Worm (Caenorhabditis elegans) whole organism, L2 larva: Measurements from ENCODE around the gene ogt-1.

Source experiments
- C34F6.9 ChIP-seq: fragments of 150-350 bp; optimal IDR thresholded peaks from 2 replicates; lab custom pipeline; 2014; ENCODE audit warnings: missing biosample characterization, missing genetic modification characterization
- F13H6.1 ChIP-seq: sonication (generic microtip); optimal IDR thresholded peaks from 2 replicates; lab custom pipeline; 2016; ENCODE audit warnings: missing genetic modification characterization, missing compliant biosample characterization
- R02D3.7 ChIP-seq: fragments of 150-350 bp; optimal IDR thresholded peaks from 2 replicates; lab custom pipeline; 2014; ENCODE audit warnings: missing biosample characterization, missing genetic modification characterization
- Y55F3AM.14 ChIP-seq: fragments of 200-800 bp; sonication (Bioruptor generic); optimal IDR thresholded peaks from 2 replicates; lab custom pipeline; 2018; ENCODE audit warnings: mild to moderate bottlenecking, missing genetic modification characterization, missing compliant biosample characterization
- ZK546.5 ChIP-seq: sonication (generic microtip); optimal IDR thresholded peaks from 2 replicates; lab custom pipeline; 2017; ENCODE audit warnings: missing biosample characterization, missing genetic modification characterization
- alr-1 ChIP-seq: fragments of 150-350 bp; optimal IDR thresholded peaks from 2 replicates; lab custom pipeline; 2014; ENCODE audit warnings: missing biosample characterization, missing genetic modification characterization
- aly-2 ChIP-seq: fragments of 150-350 bp; optimal IDR thresholded peaks from 2 replicates; lab custom pipeline; 2014; ENCODE audit warnings: missing biosample characterization, missing genetic modification characterization
- ama-1 ChIP-seq: fragments of 150-350 bp; optimal IDR thresholded peaks from 2 replicates; lab custom pipeline; 2018; ENCODE audit warnings: inconsistent platforms
- blmp-1 ChIP-seq: sonication (generic microtip); optimal IDR thresholded peaks from 2 replicates; lab custom pipeline; 2017; ENCODE audit warnings: missing genetic modification characterization, mild to moderate bottlenecking, missing compliant biosample characterization, antibody characterized with exemption, moderate library complexity; ENCODE audit not compliant: insufficient read depth
- ceh-16 ChIP-seq: fragments of 150-350 bp; optimal IDR thresholded peaks from 2 replicates; lab custom pipeline; 2014; ENCODE audit warnings: missing biosample characterization, missing genetic modification characterization
- ceh-82 ChIP-seq: fragments of 150-350 bp; optimal IDR thresholded peaks from 2 replicates; lab custom pipeline; 2014; ENCODE audit warnings: missing biosample characterization, missing genetic modification characterization
- crh-2 ChIP-seq: sonication (generic microtip); optimal IDR thresholded peaks from 2 replicates; lab custom pipeline; 2017; ENCODE audit warnings: missing biosample characterization, missing genetic modification characterization
- dmd-4 ChIP-seq: sonication (generic microtip); optimal IDR thresholded peaks from 2 replicates; lab custom pipeline; 2017; ENCODE audit warnings: missing biosample characterization, missing genetic modification characterization
- egl-27 ChIP-seq: sonication (generic microtip); optimal IDR thresholded peaks from 3 replicates; lab custom pipeline; 2017; ENCODE audit warnings: missing biosample characterization, missing genetic modification reagents, missing genetic modification characterization
- elt-1 ChIP-seq: fragments of 150-350 bp; optimal IDR thresholded peaks from 2 replicates; lab custom pipeline; 2014; ENCODE audit warnings: missing biosample characterization, missing genetic modification characterization
- elt-3 ChIP-seq: sonication (generic microtip); optimal IDR thresholded peaks from 2 replicates; lab custom pipeline; 2017; ENCODE audit warnings: missing biosample characterization, missing genetic modification characterization
- fos-1 ChIP-seq: fragments of 150-350 bp; optimal IDR thresholded peaks from 2 replicates; lab custom pipeline; 2014; ENCODE audit warnings: missing biosample characterization, missing genetic modification characterization
- gmeb-1 ChIP-seq: fragments of 150-350 bp; optimal IDR thresholded peaks from 2 replicates; lab custom pipeline; 2014; ENCODE audit warnings: missing biosample characterization, missing genetic modification characterization
- lin-11 ChIP-seq: fragments of 150-350 bp; sonication (generic microtip); optimal IDR thresholded peaks from 2 replicates; lab custom pipeline; 2014; ENCODE audit warnings: missing biosample characterization, missing genetic modification characterization, inconsistent platforms, mixed read lengths
- lin-13 ChIP-seq: fragments of 150-350 bp; optimal IDR thresholded peaks from 2 replicates; lab custom pipeline; 2014; ENCODE audit warnings: missing biosample characterization, missing genetic modification reagents, missing genetic modification characterization
- lin-39 ChIP-seq: fragments of 150-350 bp; optimal IDR thresholded peaks from 2 replicates; lab custom pipeline; 2014; ENCODE audit warnings: missing biosample characterization, missing genetic modification reagents, missing genetic modification characterization
- lsy-2 ChIP-seq, 2 experiments: fragments of 150-350 bp in 1 of 2; sonication (generic microtip) in 1 of 2; optimal IDR thresholded peaks; 2 replicates each; lab custom pipeline; 2014 to 2017; ENCODE audit warnings: missing biosample characterization in 2 of 2, missing genetic modification characterization in 2 of 2
- mab-5 ChIP-seq: fragments of 150-350 bp; optimal IDR thresholded peaks from 2 replicates; lab custom pipeline; 2014; ENCODE audit warnings: missing biosample characterization, missing genetic modification characterization
- mbf-1 ChIP-seq: sonication (generic microtip); optimal IDR thresholded peaks from 2 replicates; lab custom pipeline; 2017; ENCODE audit warnings: missing biosample characterization, missing genetic modification characterization
- mdl-1 ChIP-seq, 2 experiments: fragments of 150-350 bp in 1 of 2; sonication (generic microtip) in 1 of 2; optimal IDR thresholded peaks; 2 replicates each; lab custom pipeline; 2017; ENCODE audit warnings: missing biosample characterization in 2 of 2, missing genetic modification characterization in 2 of 2
- nhr-10 ChIP-seq: sonication (generic microtip); optimal IDR thresholded peaks from 2 replicates; lab custom pipeline; 2017; ENCODE audit warnings: missing biosample characterization, missing genetic modification characterization
- nhr-11 ChIP-seq: fragments of 150-350 bp; optimal IDR thresholded peaks from 2 replicates; lab custom pipeline; 2014; ENCODE audit warnings: missing biosample characterization, missing genetic modification characterization
- nhr-12 ChIP-seq: fragments of 150-350 bp; optimal IDR thresholded peaks from 2 replicates; lab custom pipeline; 2014; ENCODE audit warnings: missing biosample characterization, missing genetic modification characterization
- nhr-129 ChIP-seq: fragments of 150-350 bp; optimal IDR thresholded peaks from 2 replicates; lab custom pipeline; 2014; ENCODE audit warnings: missing biosample characterization, missing genetic modification characterization
- nhr-21 ChIP-seq: fragments of 150-350 bp; optimal IDR thresholded peaks from 2 replicates; lab custom pipeline; 2014; ENCODE audit warnings: missing biosample characterization, missing genetic modification characterization
- nhr-23 ChIP-seq: fragments of 150-350 bp; optimal IDR thresholded peaks from 2 replicates; lab custom pipeline; 2014; ENCODE audit warnings: missing biosample characterization, missing genetic modification reagents, missing genetic modification characterization
- nhr-237 ChIP-seq: fragments of 150-350 bp; optimal IDR thresholded peaks from 2 replicates; lab custom pipeline; 2014; ENCODE audit warnings: missing biosample characterization, missing genetic modification characterization
- nhr-25 ChIP-seq: fragments of 150-350 bp; sonication (generic microtip); optimal IDR thresholded peaks from 3 replicates; lab custom pipeline; 2014; ENCODE audit warnings: missing biosample characterization, missing genetic modification characterization
- nhr-6 ChIP-seq: fragments of 150-350 bp; optimal IDR thresholded peaks from 2 replicates; lab custom pipeline; 2014; ENCODE audit warnings: missing biosample characterization, missing genetic modification characterization
- nhr-77 ChIP-seq: fragments of 150-350 bp; optimal IDR thresholded peaks from 2 replicates; lab custom pipeline; 2014; ENCODE audit warnings: missing biosample characterization, missing genetic modification characterization
- peb-1 ChIP-seq: fragments of 150-350 bp; optimal IDR thresholded peaks from 2 replicates; lab custom pipeline; 2014; ENCODE audit warnings: missing biosample characterization, missing genetic modification characterization
- sem-4 ChIP-seq: fragments of 150-350 bp; optimal IDR thresholded peaks from 2 replicates; lab custom pipeline; 2014; ENCODE audit warnings: missing biosample characterization, missing genetic modification reagents, missing genetic modification characterization
- skn-1 ChIP-seq: sonication (generic microtip); optimal IDR thresholded peaks from 2 replicates; lab custom pipeline; 2017; ENCODE audit warnings: missing biosample characterization, missing genetic modification characterization
- sma-3 ChIP-seq: sonication (generic microtip); optimal IDR thresholded peaks from 2 replicates; lab custom pipeline; 2016; ENCODE audit warnings: missing genetic modification reagents, missing genetic modification characterization, missing compliant biosample characterization
- sma-9 ChIP-seq, 2 experiments: fragments of 150-350 bp in 1 of 2; sonication (generic microtip) in 1 of 2; optimal IDR thresholded peaks; 2 replicates each; lab custom pipeline; 2014 to 2016; ENCODE audit warnings: missing genetic modification characterization in 2 of 2, mild to moderate bottlenecking in 1 of 2, missing biosample characterization in 1 of 2, missing compliant biosample characterization in 1 of 2, missing genetic modification reagents in 1 of 2, moderate library complexity in 1 of 2
- snpc-4 ChIP-seq: fragments of 150-350 bp; optimal IDR thresholded peaks from 2 replicates; lab custom pipeline; 2014; ENCODE audit warnings: missing biosample characterization, missing genetic modification characterization
- unc-39 ChIP-seq: fragments of 150-350 bp; optimal IDR thresholded peaks from 2 replicates; lab custom pipeline; 2014; ENCODE audit warnings: missing biosample characterization, missing genetic modification characterization
- unc-55 ChIP-seq: fragments of 150-350 bp; sonication (generic microtip); optimal IDR thresholded peaks from 3 replicates; lab custom pipeline; 2014; ENCODE audit warnings: missing biosample characterization, missing genetic modification reagents, missing genetic modification characterization
- zag-1 ChIP-seq: fragments of 150-350 bp; optimal IDR thresholded peaks from 2 replicates; lab custom pipeline; 2014; ENCODE audit warnings: missing biosample characterization, missing genetic modification characterization
- ztf-1 ChIP-seq: fragments of 200-800 bp; sonication (Bioruptor generic); conservative IDR thresholded peaks from 2 replicates; pipeline ENCODE4 v1.3.6; 2022; ENCODE audit warnings: missing genetic modification characterization, missing compliant biosample characterization
- ztf-11 ChIP-seq: sonication (generic microtip); optimal IDR thresholded peaks from 2 replicates; lab custom pipeline; 2017; ENCODE audit warnings: missing biosample characterization, missing genetic modification characterization
- ztf-4 ChIP-seq: fragments of 150-350 bp; optimal IDR thresholded peaks from 2 replicates; lab custom pipeline; 2014; ENCODE audit warnings: missing biosample characterization, missing genetic modification characterization

The ogt-1 gene

DNA sequence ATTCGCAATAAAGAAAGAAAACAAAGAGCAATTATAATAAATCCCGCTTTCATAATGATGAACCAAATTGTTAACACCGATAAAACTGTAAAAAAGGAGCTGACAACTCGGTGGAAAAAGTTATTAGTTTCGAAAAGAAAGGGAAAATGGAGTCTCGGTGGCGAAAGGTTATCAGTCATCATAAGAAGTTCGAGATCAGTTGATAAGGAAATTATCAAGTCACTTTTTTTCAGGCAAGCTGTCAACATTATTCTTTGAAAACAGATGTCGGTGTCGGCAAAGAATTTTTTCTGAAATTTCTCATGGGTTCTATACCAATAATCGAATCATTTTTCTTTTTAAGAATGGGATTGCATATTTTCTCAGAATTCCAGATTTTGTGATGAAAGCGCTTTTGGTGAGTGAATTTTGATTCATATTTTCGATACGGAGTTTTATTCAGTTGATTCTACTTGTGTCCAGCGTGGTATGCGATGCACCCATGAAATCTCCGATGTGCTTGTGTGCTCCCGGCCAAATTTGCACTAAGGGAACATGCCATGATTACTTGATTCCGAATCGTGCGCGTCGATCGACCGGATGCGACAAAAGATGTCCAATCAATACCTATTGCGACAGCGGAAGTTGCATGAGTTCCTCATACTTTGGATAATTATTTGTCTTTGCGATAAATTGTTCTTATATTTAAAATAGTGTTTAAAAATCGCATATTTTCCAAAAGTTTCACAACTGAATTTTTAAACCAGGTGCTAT, 34.9 kb upstream of the ogt-1 start, which contains the start of the genes F37C12.21 and F37C12.10:
TSS of gene F37C12.21 (plus strand) at position 58 of the 753 bp plus-strand sequence.
TSS of gene F37C12.10 (minus strand) at position 85 of the 753 bp plus-strand sequence.
- no peak for TF ChIP-seq C34F6.9 (tag; lab: Kevin White, UChicago)
- TF ChIP-seq fos-1 (tag; lab: Kevin White, UChicago): peak; percentile 59

DNA sequence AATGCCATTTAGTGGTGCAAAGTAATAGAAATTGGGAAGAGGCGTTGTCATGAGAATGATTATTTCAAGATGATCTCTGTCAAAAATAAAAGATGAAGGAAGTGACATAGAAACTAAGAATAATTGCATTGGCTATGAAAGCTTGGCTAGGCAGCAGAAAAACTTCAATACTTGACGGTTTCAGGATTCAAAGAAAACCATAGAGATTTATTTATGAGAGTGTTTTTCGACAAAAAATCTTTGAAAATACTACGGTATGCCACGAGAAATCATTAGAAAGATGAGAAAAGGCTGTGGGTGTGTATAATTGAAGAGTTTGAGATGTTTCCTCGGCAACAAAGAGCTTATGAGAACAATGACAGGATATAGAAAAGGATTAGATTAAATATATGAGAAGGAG, 31.9 kb upstream of the ogt-1 start, which contains the start of gene F37C12.14:
TSS of gene F37C12.14 (minus strand) at position 101 of the 400 bp plus-strand sequence.
- no peak for TF ChIP-seq ceh-16 (tag; lab: Kevin White, UChicago)
- no peak for TF ChIP-seq unc-39 (tag; lab: Kevin White, UChicago)
- TF ChIP-seq blmp-1 (tag; lab: Kevin White, UChicago): no peak
- TF ChIP-seq sma-3 (GFP tag; lab: Kevin White, UChicago): no peak
- no peak for TF ChIP-seq crh-2 (tag; lab: Kevin White, UChicago)
- TF ChIP-seq nhr-6 (tag; lab: Kevin White, UChicago): no peak
- TF ChIP-seq Y55F3AM.14: no peak
- TF ChIP-seq nhr-10 (tag; lab: Kevin White, UChicago): no peak
- no peak for TF ChIP-seq nhr-129
- TF ChIP-seq, all 48 proteins: peak for 0

DNA sequence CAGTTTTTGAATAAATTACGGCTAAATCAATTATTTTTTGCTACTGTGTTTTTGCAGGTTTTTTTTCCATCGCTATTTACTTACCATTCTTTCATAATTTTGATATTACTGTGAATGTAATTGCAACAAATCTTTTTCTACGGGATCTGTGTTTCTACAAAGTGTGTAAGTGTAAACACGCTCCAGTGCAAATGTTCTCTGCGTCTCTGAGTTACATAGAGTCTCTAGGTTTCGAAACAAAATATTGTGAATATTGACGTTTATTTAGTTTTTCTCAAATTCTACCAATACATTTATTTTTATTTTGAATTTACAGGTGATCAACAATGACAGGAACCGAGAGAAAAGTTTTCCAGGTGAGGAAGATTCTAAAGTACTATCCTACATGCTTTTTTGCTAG, 30.4 kb upstream of the ogt-1 start, which contains the start of gene yju-2:
TSS of gene yju-2 (plus strand) at position 315 of the 400 bp plus-strand sequence.
- peak; percentile 29 to 82 for TF ChIP-seq lsy-2 (tag; optimal IDR thresholded peaks at IDR 0.05; lab: Kevin White, UChicago)
- no peak for TF ChIP-seq zag-1 (tag; lab: Kevin White, UChicago)
- no peak for TF ChIP-seq dmd-4
- TF ChIP-seq sem-4 (tag; lab: Kevin White, UChicago): peak; percentile 47
- TF ChIP-seq skn-1: peak; percentile 15
- TF ChIP-seq nhr-237 (tag; lab: Kevin White, UChicago): no peak
- TF ChIP-seq unc-39 (tag; lab: Kevin White, UChicago): no peak
- TF ChIP-seq nhr-23 (tag; lab: Kevin White, UChicago): no peak
- peak; percentile 87 for TF ChIP-seq unc-55 (GFP tag; lab: Kevin White, UChicago)
- peak; percentile 35 for TF ChIP-seq F13H6.1 (tag; lab: Kevin White, UChicago)
- peak; percentile 59 for TF ChIP-seq gmeb-1
- TF ChIP-seq nhr-77 (tag; lab: Kevin White, UChicago): no peak
- no peak for TF ChIP-seq egl-27 (tag; lab: Kevin White, UChicago)
- TF ChIP-seq nhr-21 (tag; lab: Kevin White, UChicago): peak; percentile 32
- TF ChIP-seq ama-1 (lab: Kevin White, UChicago): peak; percentile 15
- TF ChIP-seq nhr-129: peak; percentile 82
- no peak for TF ChIP-seq ZK546.5 (tag; lab: Kevin White, UChicago)
- peak; percentile 36 for TF ChIP-seq ztf-4
- no peak for TF ChIP-seq mab-5 (tag; lab: Kevin White, UChicago)
- no peak for TF ChIP-seq blmp-1 (tag; lab: Kevin White, UChicago)
- no peak for TF ChIP-seq elt-1 (tag; lab: Kevin White, UChicago)
- TF ChIP-seq lin-11 (tag; lab: Kevin White, UChicago): no peak
- no peak for TF ChIP-seq ceh-82 (tag; lab: Kevin White, UChicago)
- peak; percentile 67 for TF ChIP-seq crh-2 (tag; lab: Kevin White, UChicago)
- no peak for TF ChIP-seq ceh-16 (tag; lab: Kevin White, UChicago)
- TF ChIP-seq R02D3.7 (tag; lab: Kevin White, UChicago): no peak
- no peak for TF ChIP-seq peb-1 (tag; lab: Kevin White, UChicago)
- peak; percentile 49 for TF ChIP-seq sma-9 (GFP tag; optimal IDR thresholded peaks at IDR 0.05; lab: Kevin White, UChicago)
- no peak for TF ChIP-seq sma-9 (tag; optimal IDR thresholded peaks at IDR 0.05; lab: Kevin White, UChicago)
- peak; percentile 92 for TF ChIP-seq C34F6.9 (tag; lab: Kevin White, UChicago)
- no peak for TF ChIP-seq elt-3 (tag; lab: Kevin White, UChicago)
- peak; percentile 34 for TF ChIP-seq sma-3 (GFP tag; lab: Kevin White, UChicago)
- TF ChIP-seq alr-1 (tag; lab: Kevin White, UChicago): no peak
- TF ChIP-seq nhr-10 (tag; lab: Kevin White, UChicago): no peak
- TF ChIP-seq lin-13 (GFP tag; lab: Kevin White, UChicago): peak; percentile 36
- TF ChIP-seq fos-1 (tag; lab: Kevin White, UChicago): peak; percentile 32
- TF ChIP-seq nhr-12 (tag; lab: Kevin White, UChicago): no peak
- TF ChIP-seq ztf-1 (GFP tag; lab: Robert Waterston, UW): no peak
- TF ChIP-seq nhr-11 (tag; lab: Kevin White, UChicago): no peak
- no peak for TF ChIP-seq aly-2
- TF ChIP-seq mdl-1 (tag; optimal IDR thresholded peaks at IDR 0.05; lab: Kevin White, UChicago): no peak
- peak; percentile 54 for TF ChIP-seq nhr-25 (tag; lab: Kevin White, UChicago)
- no peak for TF ChIP-seq ztf-11 (tag; lab: Kevin White, UChicago)
- no peak for TF ChIP-seq Y55F3AM.14
- no peak for TF ChIP-seq nhr-6 (tag; lab: Kevin White, UChicago)
- TF ChIP-seq lin-39: no peak
- TF ChIP-seq snpc-4 (tag; lab: Kevin White, UChicago): no peak
- no peak for TF ChIP-seq mbf-1 (tag; lab: Kevin White, UChicago)
